Fruit fly (Drosophila melanogaster) whole organism, embryonic: ENCODE data around the gene Antp.

Experiments
- ATbp ChIP-seq: fragments of 200-800 bp; sonication (Bioruptor generic); optimal IDR thresholded peaks from 2 replicates; lab custom pipeline; 2017; ENCODE audit warnings: missing biosample characterization, mild to moderate bottlenecking, missing genetic modification characterization, missing genetic modification reagents
- CG10209 ChIP-seq: fragments of 200-800 bp; sonication (Bioruptor generic); optimal IDR thresholded peaks from 3 replicates; lab custom pipeline; 2017; ENCODE audit warnings: missing biosample characterization, mild to moderate bottlenecking, missing genetic modification characterization, missing genetic modification reagents
- CG10267 ChIP-seq: fragments of 200-800 bp; sonication (Bioruptor generic); optimal IDR thresholded peaks from 2 replicates; lab custom pipeline; 2018; ENCODE audit warnings: missing biosample characterization, mild to moderate bottlenecking, missing genetic modification characterization, moderate library complexity
- CG10959 ChIP-seq: fragments of 200-800 bp; sonication (Bioruptor generic); IDR thresholded peaks from 2 replicates; pipeline ENCODE4 v1.3.6; 2022; ENCODE audit warnings: missing biosample characterization, missing genetic modification characterization
- CG10979 ChIP-seq: fragments of 200-800 bp; sonication (Bioruptor generic); optimal IDR thresholded peaks from 2 replicates; lab custom pipeline; 2018; ENCODE audit warnings: missing biosample characterization, mild to moderate bottlenecking, missing genetic modification characterization, moderate library complexity
- CG11093 ChIP-seq: fragments of 200-800 bp; sonication (Bioruptor generic); IDR thresholded peaks from 3 replicates; pipeline ENCODE4 v1.3.6; 2022; ENCODE audit warnings: missing biosample characterization, missing genetic modification characterization
- CG14710 ChIP-seq: fragments of 200-800 bp; sonication (Bioruptor generic); optimal IDR thresholded peaks from 3 replicates; lab custom pipeline; 2019; ENCODE audit warnings: missing biosample characterization, mild to moderate bottlenecking, missing genetic modification characterization, moderate library complexity
- CG16815 ChIP-seq: fragments of 200-800 bp; sonication (Bioruptor generic); optimal IDR thresholded peaks from 3 replicates; lab custom pipeline; 2017; ENCODE audit warnings: missing biosample characterization, mild to moderate bottlenecking, missing genetic modification characterization
- CG17361 ChIP-seq: fragments of 200-800 bp; sonication (Bioruptor generic); IDR thresholded peaks from 3 replicates; pipeline ENCODE4 v1.3.6; 2022; ENCODE audit warnings: missing biosample characterization, missing genetic modification characterization
- CG17829 ChIP-seq: fragments of 200-800 bp; optimal IDR thresholded peaks from 2 replicates; lab custom pipeline; 2019; ENCODE audit warnings: missing biosample characterization, mild to moderate bottlenecking, missing genetic modification characterization, moderate library complexity
- CG3163 ChIP-seq: fragments of 200-800 bp; sonication (Bioruptor generic); optimal IDR thresholded peaks from 3 replicates; lab custom pipeline; 2016; ENCODE audit warnings: missing biosample characterization, missing genetic modification characterization
- CG6254 ChIP-seq: fragments of 200-800 bp; sonication (Bioruptor generic); optimal IDR thresholded peaks from 3 replicates; lab custom pipeline; 2017; ENCODE audit warnings: mild to moderate bottlenecking, missing biosample characterization, missing genetic modification reagents, missing genetic modification characterization
- CG6683 ChIP-seq: fragments of 200-800 bp; sonication (Bioruptor generic); optimal IDR thresholded peaks from 2 replicates; lab custom pipeline; 2017; ENCODE audit warnings: missing biosample characterization, mild to moderate bottlenecking, missing genetic modification characterization, missing genetic modification reagents
- CG6689 ChIP-seq: fragments of 200-800 bp; sonication (Bioruptor generic); IDR thresholded peaks from 2 replicates; pipeline ENCODE4 v1.3.6; 2022; ENCODE audit warnings: missing biosample characterization, missing genetic modification characterization
- CG7271 ChIP-seq: fragments of 200-800 bp; sonication (Bioruptor generic); optimal IDR thresholded peaks from 2 replicates; lab custom pipeline; 2018; ENCODE audit warnings: missing biosample characterization, mild to moderate bottlenecking, missing genetic modification characterization, moderate library complexity
- CG8765 ChIP-seq: fragments of 200-800 bp; sonication (Bioruptor generic); IDR thresholded peaks from 2 replicates; pipeline ENCODE4 v1.3.6; 2022; ENCODE audit warnings: missing biosample characterization, missing genetic modification characterization
- CG8924 ChIP-seq: fragments of 200-800 bp; optimal IDR thresholded peaks from 3 replicates; lab custom pipeline; 2019; ENCODE audit warnings: missing biosample characterization, mild to moderate bottlenecking, missing genetic modification characterization, moderate library complexity
- CG9727 ChIP-seq: fragments of 200-800 bp; sonication (Bioruptor generic); optimal IDR thresholded peaks from 3 replicates; lab custom pipeline; 2017; ENCODE audit warnings: missing biosample characterization, mild to moderate bottlenecking, missing genetic modification characterization
- CoRest ChIP-seq: fragments of 200-800 bp; sonication (Bioruptor generic); optimal IDR thresholded peaks from 3 replicates; lab custom pipeline; 2018; ENCODE audit warnings: missing biosample characterization, mild to moderate bottlenecking, missing genetic modification characterization, moderate library complexity
- D ChIP-seq, 2 experiments: fragments of 200-800 bp in 1 of 2; fragments of >200 bp in 1 of 2; sonication (Bioruptor generic) in 1 of 2; optimal IDR thresholded peaks; 2 replicates in 1 of 2; 3 replicates in 1 of 2; lab custom pipeline; 2017; ENCODE audit warnings: mild to moderate bottlenecking in 1 of 2, missing biosample characterization in 1 of 2, missing genetic modification characterization in 1 of 2, missing genetic modification reagents in 1 of 2
- Oli ChIP-seq: fragments of 200-800 bp; sonication (Bioruptor generic); optimal IDR thresholded peaks from 2 replicates; lab custom pipeline; 2018; ENCODE audit warnings: missing biosample characterization, mild to moderate bottlenecking, missing genetic modification characterization, moderate library complexity
- Xbp1 ChIP-seq: fragments of 200-800 bp; sonication (Bioruptor generic); optimal IDR thresholded peaks from 3 replicates; lab custom pipeline; 2016; ENCODE audit warnings: missing biosample characterization, mild to moderate bottlenecking, missing genetic modification characterization
- ac ChIP-seq: fragments of 200-800 bp; sonication (Bioruptor generic); optimal IDR thresholded peaks from 3 replicates; lab custom pipeline; 2017; ENCODE audit warnings: missing biosample characterization, mild to moderate bottlenecking, missing genetic modification characterization
- az2 ChIP-seq: fragments of 200-800 bp; sonication (Bioruptor generic); optimal IDR thresholded peaks from 3 replicates; lab custom pipeline; 2016; ENCODE audit warnings: missing biosample characterization, missing genetic modification characterization
- eve ChIP-seq, 2 experiments: fragments of >200 bp; optimal IDR thresholded peaks; 2 replicates each; lab custom pipeline; 2017; ENCODE audit warnings: missing biosample characterization in 2 of 2, missing genetic modification characterization in 2 of 2
- fd102C ChIP-seq: fragments of 200-800 bp; sonication (Bioruptor generic); optimal IDR thresholded peaks from 2 replicates; lab custom pipeline; 2018; ENCODE audit warnings: missing biosample characterization, mild to moderate bottlenecking, missing genetic modification characterization, moderate library complexity
- gem ChIP-seq: fragments of 200-800 bp; sonication (Bioruptor generic); optimal IDR thresholded peaks from 2 replicates; lab custom pipeline; 2019; ENCODE audit warnings: missing biosample characterization, mild to moderate bottlenecking, missing genetic modification characterization, moderate library complexity
- grau ChIP-seq: fragments of 200-800 bp; optimal IDR thresholded peaks from 3 replicates; lab custom pipeline; 2019; ENCODE audit warnings: missing biosample characterization, mild to moderate bottlenecking, missing genetic modification characterization, moderate library complexity
- gt ChIP-seq: fragments of 200-800 bp; sonication (Bioruptor generic); IDR thresholded peaks from 2 replicates; pipeline ENCODE4 v1.3.6; 2022; ENCODE audit warnings: missing biosample characterization, missing genetic modification characterization
- ind ChIP-seq: fragments of 200-800 bp; sonication (Bioruptor generic); optimal IDR thresholded peaks from 3 replicates; lab custom pipeline; 2016; ENCODE audit warnings: missing biosample characterization, missing genetic modification characterization
- lola ChIP-seq, 3 experiments: fragments of >200 bp in 2 of 3; fragments of 200-800 bp in 1 of 3; sonication (Bioruptor generic) in 1 of 3; optimal IDR thresholded peaks; 2 replicates each; lab custom pipeline; 2017 to 2019; ENCODE audit warnings: missing biosample characterization in 3 of 3, missing genetic modification characterization in 3 of 3, mild to moderate bottlenecking in 1 of 3, moderate library complexity in 1 of 3
- nmo ChIP-seq: fragments of 200-800 bp; sonication (Bioruptor generic); optimal IDR thresholded peaks from 2 replicates; lab custom pipeline; 2018; ENCODE audit warnings: missing biosample characterization, mild to moderate bottlenecking, missing genetic modification characterization, moderate library complexity
- otp ChIP-seq: fragments of 200-800 bp; sonication (Bioruptor generic); IDR thresholded peaks from 3 replicates; pipeline ENCODE4, ENCODE4 v1.3.6; 2022; ENCODE audit warnings: missing biosample characterization, missing genetic modification characterization
- sens ChIP-seq: fragments of 200-800 bp; sonication (Bioruptor generic); peaks from one replicate; lab custom pipeline; 2016; ENCODE audit warnings: missing biosample characterization, missing genetic modification characterization
- stwl ChIP-seq: fragments of 200-800 bp; sonication (Bioruptor generic); optimal IDR thresholded peaks from 3 replicates; lab custom pipeline; 2018; ENCODE audit warnings: missing biosample characterization, mild to moderate bottlenecking, missing genetic modification characterization, moderate library complexity
- trem ChIP-seq: fragments of 200-800 bp; optimal IDR thresholded peaks from 3 replicates; lab custom pipeline; 2019; ENCODE audit warnings: missing biosample characterization, mild to moderate bottlenecking, missing genetic modification characterization, moderate library complexity
- unc-4 ChIP-seq: fragments of 200-800 bp; sonication (Bioruptor generic); IDR thresholded peaks from 2 replicates; pipeline ENCODE4 v1.3.6; 2022; ENCODE audit warnings: missing biosample characterization, missing genetic modification characterization; ENCODE audit not compliant: partially characterized antibody
- unpg ChIP-seq: fragments of 200-800 bp; sonication (Bioruptor generic); optimal IDR thresholded peaks from 3 replicates; lab custom pipeline; 2018; ENCODE audit warnings: missing biosample characterization, mild to moderate bottlenecking, missing genetic modification characterization, moderate library complexity
- vvl ChIP-seq: fragments of 200-800 bp; sonication (Bioruptor generic); IDR thresholded peaks from 2 replicates; pipeline ENCODE4 v1.3.6; 2022; ENCODE audit warnings: missing biosample characterization, missing genetic modification characterization
- zf30C ChIP-seq: fragments of 200-800 bp; sonication (Bioruptor generic); optimal IDR thresholded peaks from 3 replicates; lab custom pipeline; 2018; ENCODE audit warnings: missing biosample characterization, mild to moderate bottlenecking, missing genetic modification characterization

Antp gene

DNA sequence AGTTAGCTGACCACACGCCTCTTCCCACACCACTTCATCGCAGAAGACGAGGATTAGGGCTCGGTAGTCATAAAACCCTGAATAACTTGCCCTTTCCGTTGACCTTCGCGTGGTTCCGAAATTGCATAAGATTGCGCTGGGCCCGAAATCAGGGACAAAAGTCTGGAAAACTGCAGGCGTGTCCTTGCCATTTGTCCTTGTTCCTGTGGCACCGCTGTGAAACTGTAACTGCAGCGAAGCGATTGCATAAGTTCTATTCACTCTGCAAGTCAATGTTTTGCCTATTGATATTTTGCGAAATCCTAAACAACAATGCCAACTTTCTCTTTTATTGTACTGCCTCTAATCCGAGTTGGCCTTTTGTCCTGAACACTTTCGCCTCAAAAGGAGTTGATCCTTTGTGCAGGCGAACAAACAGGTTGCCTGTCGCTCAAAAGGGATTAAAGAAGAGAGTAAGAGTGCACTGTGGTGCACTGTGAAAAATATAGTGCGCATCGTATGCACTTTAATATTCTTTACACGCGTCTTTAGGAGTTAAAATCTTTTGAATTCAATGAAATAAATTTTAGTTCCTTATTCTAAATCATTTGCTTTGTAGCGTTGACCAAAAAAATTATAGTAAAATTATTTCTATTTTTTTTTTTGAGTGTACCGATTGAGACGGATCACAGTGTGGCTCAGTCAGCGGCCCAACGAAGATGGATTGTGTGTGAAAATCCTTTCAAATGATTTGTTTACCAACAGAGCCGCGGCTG lies 49.9 kb downstream of the Antp start (continued):
- TF ChIP-seq CG9727 (GFP tag; lab: Kevin White, UChicago), result peak; percentile 73
- TF ChIP-seq CG7271, result peak; percentile 81
- 0 out of 2 replicates have a peak, but pooled peaks have one; percentile 26 for TF ChIP-seq gt (GFP tag; lab: Robert Waterston, UW)
- peak; percentile 41 for TF ChIP-seq CG14710 (tag; lab: Kevin White, UChicago)
- TF ChIP-seq lola (GFP tag; optimal IDR thresholded peaks at IDR 0.05; lab: Kevin White, UChicago), result peak in 1 of 3 experiments; percentile 72
- TF ChIP-seq CG10959 (GFP tag; lab: Robert Waterston, UW), result peak; percentile 60
- TF ChIP-seq otp (GFP tag; lab: Robert Waterston, UW), result 0 out of 3 replicates have a peak, but pooled peaks have one; percentile 34
- TF ChIP-seq D (optimal IDR thresholded peaks at IDR 0.05; lab: Kevin White, UChicago), result peak; percentile 95
- TF ChIP-seq D (GFP tag; optimal IDR thresholded peaks at IDR 0.05; lab: Kevin White, UChicago), result no peak
- no peak for TF ChIP-seq Xbp1 (GFP tag; lab: Kevin White, UChicago)
- TF ChIP-seq nmo (GFP tag; lab: Kevin White, UChicago), result peak; percentile 30
- peak; percentile 53 for TF ChIP-seq ac (GFP tag; lab: Kevin White, UChicago)
- peak; percentile 3 for TF ChIP-seq CoRest
- TF ChIP-seq trem, result peak; percentile 33
- TF ChIP-seq CG8924 (tag; lab: Kevin White, UChicago), result peak; percentile 51
- no peak for TF ChIP-seq ind (GFP tag; lab: Kevin White, UChicago)
- TF ChIP-seq CG3163, result no peak
- TF ChIP-seq CG10209 (GFP tag; lab: Kevin White, UChicago), result peak; percentile 22
- TF ChIP-seq unc-4, result no peak
- peak; percentile 13 for TF ChIP-seq CG6254
- peak; percentile 96 for TF ChIP-seq fd102C
- TF ChIP-seq CG17829 (tag; lab: Kevin White, UChicago), result peak; percentile 52
- TF ChIP-seq CG11093 (GFP tag; lab: Robert Waterston, UW), result no peak
- peak; percentile 69 for TF ChIP-seq CG8765 (GFP tag; lab: Robert Waterston, UW)
- peak in 1 of 2 experiments; percentile 72 for TF ChIP-seq eve (GFP tag; optimal IDR thresholded peaks at IDR 0.05; lab: Kevin White, UChicago)
- TF ChIP-seq CG6689, result 0 out of 2 replicates have a peak, but pooled peaks have one; percentile 11
- 0 out of 3 replicates have a peak, but pooled peaks have one; percentile 18 for TF ChIP-seq CG17361 (GFP tag; lab: Robert Waterston, UW)
- peak; percentile 8 for TF ChIP-seq Oli (tag; lab: Kevin White, UChicago)
- peak; percentile 17 for TF ChIP-seq CG16815 (GFP tag; lab: Kevin White, UChicago)
- TF ChIP-seq stwl, result no peak
- peak; percentile 54 for TF ChIP-seq CG10979
- TF ChIP-seq sens (GFP tag; lab: Kevin White, UChicago), result peak; percentile 87
- TF ChIP-seq ATbp (GFP tag; lab: Kevin White, UChicago), result no peak
- peak; percentile 14 for TF ChIP-seq unpg
- peak; percentile 16 for TF ChIP-seq az2 (GFP tag; lab: Kevin White, UChicago)
- TF ChIP-seq grau (tag; lab: Kevin White, UChicago), result peak; percentile 4
- TF ChIP-seq gem (tag; lab: Kevin White, UChicago), result peak; percentile 59
- TF ChIP-seq CG6683 (GFP tag; lab: Kevin White, UChicago), result no peak
- peak; percentile 53; the same call in 1 of the 2 replicates for TF ChIP-seq vvl (GFP tag; lab: Robert Waterston, UW)
- peak; percentile 91 for TF ChIP-seq zf30C (GFP tag; lab: Kevin White, UChicago)
- peak; percentile 37 for TF ChIP-seq CG10267
